Worm (Caenorhabditis elegans): Measurements from ENCODE around the gene nhr-71.

nhr-71 gene

ce11 chrX:13795329-13795728 is 48.2 kb downstream of the nhr-71 start:
- peak; percentile 45; the same call in 1 of the 2 replicates for TF ChIP-seq rcor-1 (GFP tag; IDR thresholded peaks at IDR 0.05)
- peak; percentile 69; the same call in 1 of the 2 replicates for TF ChIP-seq madf-3 (GFP tag; IDR thresholded peaks at IDR 0.05)
- TF ChIP-seq ceh-40 (GFP tag; IDR thresholded peaks at IDR 0.05): 0 out of 2 replicates have a peak, but pooled peaks have one; percentile 30
- TF ChIP-seq attf-6 (GFP tag; IDR thresholded peaks at IDR 0.05): peak; percentile 69; the same call in 1 of the 2 replicates
- peak; percentile 61 for TF ChIP-seq dox-1 (GFP tag; IDR thresholded peaks at IDR 0.05)
- peak; percentile 98 for TF ChIP-seq hsf-1 (GFP tag; IDR thresholded peaks at IDR 0.05)

- TF ChIP-seq hsf-1 (GFP tag; IDR thresholded peaks at IDR 0.05): peak; percentile 48; the same call in 1 of the 2 replicates
- TF ChIP-seq F33H1.4 (GFP tag; IDR thresholded peaks at IDR 0.05): peak; percentile 54
These were observed 48.8 kb downstream of the nhr-71 start for ce11 chrX:13795879-13796278.

All from whole organism, young adult.